Worm (Caenorhabditis elegans) whole organism, L1 larva: ENCODE data around the gene T24C4.3.

ENCODE experiments used
- C16A3.4 ChIP-seq: fragments of 150-350 bp; optimal IDR thresholded peaks from 2 replicates; lab custom pipeline; 2014; ENCODE audit warnings: missing biosample characterization, missing genetic modification characterization
- C34B4.2 ChIP-seq: sonication (generic microtip); optimal IDR thresholded peaks from 2 replicates; lab custom pipeline; 2017; ENCODE audit warnings: mild to moderate bottlenecking, missing genetic modification characterization, missing compliant biosample characterization
- ama-1 ChIP-seq: fragments of 150-350 bp; optimal IDR thresholded peaks from 2 replicates; lab custom pipeline; 2014
- ceh-63 ChIP-seq: fragments of 200-800 bp; sonication (Bioruptor generic); optimal IDR thresholded peaks from 2 replicates; lab custom pipeline; 2018; ENCODE audit warnings: mild to moderate bottlenecking, missing genetic modification characterization, missing compliant biosample characterization
- ceh-8 ChIP-seq: fragments of 200-800 bp; sonication (Bioruptor generic); optimal IDR thresholded peaks from 2 replicates; lab custom pipeline; 2018; ENCODE audit warnings: mild to moderate bottlenecking, missing genetic modification characterization, moderate library complexity, missing compliant biosample characterization
- ceh-88 ChIP-seq: fragments of 200-800 bp; sonication (Bioruptor generic); IDR thresholded peaks from 2 replicates; pipeline ENCODE4 v1.3.6; 2022; ENCODE audit warnings: missing genetic modification characterization, missing compliant biosample characterization
- dpl-1 ChIP-seq, 3 experiments: fragments of 150-350 bp in 2 of 3; sonication (generic microtip) in 1 of 3; optimal IDR thresholded peaks; 2 replicates each; lab custom pipeline; 2014 to 2017; ENCODE audit warnings: missing biosample characterization in 3 of 3, missing genetic modification characterization in 3 of 3, missing genetic modification reagents in 3 of 3
- dsc-1 ChIP-seq: sonication (generic microtip); optimal IDR thresholded peaks from 2 replicates; lab custom pipeline; 2016; ENCODE audit warnings: mild to moderate bottlenecking, missing genetic modification characterization, missing compliant biosample characterization
- efl-1 ChIP-seq, 4 experiments: fragments of 150-350 bp; optimal IDR thresholded peaks in 3 of 4; peaks in 1 of 4; 1 replicate in 1 of 4; 2 replicates in 3 of 4; lab custom pipeline; 2014; ENCODE audit warnings: missing biosample characterization in 2 of 4, missing genetic modification characterization in 2 of 4, missing genetic modification reagents in 2 of 4
- efl-3 ChIP-seq: fragments of 200-800 bp; sonication (Bioruptor generic); optimal IDR thresholded peaks from 2 replicates; lab custom pipeline; 2018; ENCODE audit warnings: mild to moderate bottlenecking, missing genetic modification characterization, missing compliant biosample characterization
- egl-13 ChIP-seq: sonication (generic microtip); optimal IDR thresholded peaks from 2 replicates; lab custom pipeline; 2016; ENCODE audit warnings: missing genotype, missing genetic modification reagents, missing genetic modification characterization, missing compliant biosample characterization
- elt-2 ChIP-seq: sonication (generic microtip); optimal IDR thresholded peaks from 2 replicates; lab custom pipeline; 2016; ENCODE audit warnings: missing genetic modification characterization, mild to moderate bottlenecking, inconsistent platforms, missing compliant biosample characterization, missing genetic modification reagents
- ets-5 ChIP-seq: fragments of 200-800 bp; sonication (Bioruptor generic); IDR thresholded peaks from 2 replicates; pipeline ENCODE4 v1.3.6; 2022; ENCODE audit warnings: missing genetic modification characterization, missing compliant biosample characterization
- fkh-10 ChIP-seq: sonication (generic microtip); optimal IDR thresholded peaks from 2 replicates; lab custom pipeline; 2017; ENCODE audit warnings: missing biosample characterization, missing genetic modification reagents, missing genetic modification characterization
- fkh-8 ChIP-seq: sonication (generic microtip); optimal IDR thresholded peaks from 2 replicates; lab custom pipeline; 2016; ENCODE audit warnings: mild to moderate bottlenecking, missing genetic modification characterization, missing compliant biosample characterization
- fos-1 ChIP-seq: fragments of 150-350 bp; optimal IDR thresholded peaks from 2 replicates; lab custom pipeline; 2014; ENCODE audit warnings: missing biosample characterization, missing genetic modification characterization
- grh-1 ChIP-seq: fragments of 200-800 bp; sonication (Bioruptor generic); IDR thresholded peaks from 2 replicates; pipeline ENCODE4 v1.3.6; 2022; ENCODE audit warnings: missing genetic modification reagents, missing genetic modification characterization, missing compliant biosample characterization
- hlh-17 ChIP-seq: fragments of 200-800 bp; sonication (Bioruptor generic); optimal IDR thresholded peaks from 2 replicates; lab custom pipeline; 2018; ENCODE audit warnings: missing genetic modification characterization, mild to moderate bottlenecking, missing compliant biosample characterization, moderate library complexity, borderline replicate concordance
- irx-1 ChIP-seq: sonication (generic microtip); optimal IDR thresholded peaks from 2 replicates; lab custom pipeline; 2016; ENCODE audit warnings: missing genetic modification characterization, missing compliant biosample characterization
- isw-1 ChIP-seq: fragments of 200-800 bp; sonication (Bioruptor generic); IDR thresholded peaks from 2 replicates; pipeline ENCODE4 v1.3.6; 2022; ENCODE audit warnings: missing genetic modification characterization, missing compliant biosample characterization
- jun-1 ChIP-seq: fragments of 150-350 bp; optimal IDR thresholded peaks from 2 replicates; lab custom pipeline; 2014; ENCODE audit warnings: missing biosample characterization, missing genetic modification reagents, missing genetic modification characterization
- lin-13 ChIP-seq: fragments of 150-350 bp; optimal IDR thresholded peaks from 2 replicates; lab custom pipeline; 2014; ENCODE audit warnings: missing biosample characterization, missing genetic modification reagents, missing genetic modification characterization
- lin-14 ChIP-seq: fragments of 200-800 bp; sonication (Bioruptor generic); optimal IDR thresholded peaks from 2 replicates; lab custom pipeline; 2018; ENCODE audit warnings: mild to moderate bottlenecking, missing genetic modification characterization, moderate library complexity, missing compliant biosample characterization
- lin-35 ChIP-seq, 2 experiments: fragments of 150-350 bp; optimal IDR thresholded peaks; 2 replicates each; lab custom pipeline; 2014; ENCODE audit warnings: missing biosample characterization in 2 of 2, missing genetic modification characterization in 2 of 2, missing genetic modification reagents in 2 of 2
- lsy-2 ChIP-seq, 2 experiments: fragments of 150-350 bp; optimal IDR thresholded peaks; 2 replicates each; lab custom pipeline; 2014; ENCODE audit warnings: missing biosample characterization in 2 of 2, missing genetic modification characterization in 2 of 2
- mab-9 ChIP-seq: fragments of 200-800 bp; sonication (Bioruptor generic); IDR thresholded peaks from 2 replicates; pipeline ENCODE4 v1.3.6; 2022; ENCODE audit warnings: missing genetic modification reagents, missing genetic modification characterization, missing compliant biosample characterization
- mef-2 ChIP-seq: fragments of 150-350 bp; optimal IDR thresholded peaks from 2 replicates; lab custom pipeline; 2014; ENCODE audit warnings: missing biosample characterization, missing genetic modification characterization
- mep-1 ChIP-seq: fragments of 150-350 bp; optimal IDR thresholded peaks from 2 replicates; lab custom pipeline; 2014; ENCODE audit warnings: missing biosample characterization, missing genetic modification characterization
- nhr-11 ChIP-seq: fragments of 150-350 bp; optimal IDR thresholded peaks from 2 replicates; lab custom pipeline; 2014; ENCODE audit warnings: missing biosample characterization, missing genetic modification characterization
- nhr-19 ChIP-seq: fragments of 200-800 bp; sonication (Bioruptor generic); conservative IDR thresholded peaks from 2 replicates; pipeline ENCODE4 v1.3.6; 2022; ENCODE audit warnings: missing genetic modification characterization, missing compliant biosample characterization
- nhr-20 ChIP-seq: sonication (generic microtip); optimal IDR thresholded peaks from 2 replicates; lab custom pipeline; 2016; ENCODE audit warnings: mild to moderate bottlenecking, missing genetic modification characterization, missing compliant biosample characterization
- nhr-28 ChIP-seq: fragments of 150-350 bp; optimal IDR thresholded peaks from 2 replicates; lab custom pipeline; 2014; ENCODE audit warnings: missing biosample characterization, missing genetic modification characterization
- nhr-47 ChIP-seq: sonication (generic microtip); optimal IDR thresholded peaks from 2 replicates; lab custom pipeline; 2016; ENCODE audit warnings: mild to moderate bottlenecking, missing genetic modification characterization, moderate library complexity, missing compliant biosample characterization
- nhr-71 ChIP-seq: sonication (generic microtip); optimal IDR thresholded peaks from 2 replicates; lab custom pipeline; 2016; ENCODE audit warnings: mild to moderate bottlenecking, missing genetic modification characterization, moderate library complexity, missing compliant biosample characterization
- nhr-77 ChIP-seq: fragments of 150-350 bp; optimal IDR thresholded peaks from 2 replicates; lab custom pipeline; 2014; ENCODE audit warnings: missing biosample characterization, missing genetic modification characterization
- nhr-85 ChIP-seq: sonication (generic microtip); peaks from one replicate; lab custom pipeline; 2016; ENCODE audit warnings: missing genetic modification characterization, inconsistent platforms, missing compliant biosample characterization
- nhr-90 ChIP-seq: sonication (generic microtip); optimal IDR thresholded peaks from 2 replicates; lab custom pipeline; 2016; ENCODE audit warnings: mild to moderate bottlenecking, missing genetic modification characterization, missing compliant biosample characterization; ENCODE audit not compliant: poor library complexity
- rnt-1 ChIP-seq: sonication (generic microtip); optimal IDR thresholded peaks from 2 replicates; lab custom pipeline; 2016; ENCODE audit warnings: mild to moderate bottlenecking, missing genetic modification characterization, moderate library complexity, missing compliant biosample characterization
- skn-1 ChIP-seq: fragments of 150-350 bp; optimal IDR thresholded peaks from 2 replicates; lab custom pipeline; 2014; ENCODE audit warnings: missing biosample characterization, missing genetic modification characterization
- snpc-4 ChIP-seq: fragments of 150-350 bp; optimal IDR thresholded peaks from 2 replicates; lab custom pipeline; 2014; ENCODE audit warnings: missing biosample characterization, missing genetic modification characterization
- snu-23 ChIP-seq: sonication (generic microtip); optimal IDR thresholded peaks from 2 replicates; lab custom pipeline; 2016; ENCODE audit warnings: missing genetic modification characterization, missing compliant biosample characterization
- sptf-1 ChIP-seq: fragments of 150-350 bp; optimal IDR thresholded peaks from 2 replicates; lab custom pipeline; 2014; ENCODE audit warnings: missing biosample characterization, missing genetic modification characterization
- sup-37 ChIP-seq: fragments of 200-800 bp; sonication (Bioruptor generic); optimal IDR thresholded peaks from 2 replicates; lab custom pipeline; 2018; ENCODE audit warnings: mild to moderate bottlenecking, missing genetic modification characterization, missing compliant biosample characterization
- swsn-7 ChIP-seq: sonication (generic microtip); optimal IDR thresholded peaks from 2 replicates; lab custom pipeline; 2016; ENCODE audit warnings: missing genetic modification characterization, missing compliant biosample characterization
- tlp-1 ChIP-seq: fragments of 150-350 bp; optimal IDR thresholded peaks from 2 replicates; lab custom pipeline; 2014; ENCODE audit warnings: missing biosample characterization, missing genetic modification characterization
- unc-30 ChIP-seq: sonication (generic microtip); optimal IDR thresholded peaks from 2 replicates; lab custom pipeline; 2017; ENCODE audit warnings: missing biosample characterization, missing genetic modification characterization
- unc-62 ChIP-seq: fragments of 150-350 bp; optimal IDR thresholded peaks from 2 replicates; lab custom pipeline; 2014; ENCODE audit warnings: missing biosample characterization, missing genetic modification reagents, missing genetic modification characterization
- unc-86 ChIP-seq: sonication (generic microtip); optimal IDR thresholded peaks from 2 replicates; lab custom pipeline; 2016; ENCODE audit warnings: missing genetic modification characterization, missing compliant biosample characterization
- xbp-1 ChIP-seq: sonication (generic microtip); optimal IDR thresholded peaks from 2 replicates; lab custom pipeline; 2016; ENCODE audit warnings: missing genetic modification characterization, missing compliant biosample characterization
- zag-1 ChIP-seq: fragments of 150-350 bp; optimal IDR thresholded peaks from 2 replicates; lab custom pipeline; 2014; ENCODE audit warnings: missing biosample characterization, missing genetic modification characterization
- ztf-11 ChIP-seq, 2 experiments: sonication (generic microtip); optimal IDR thresholded peaks; 2 replicates each; lab custom pipeline; 2016 to 2017; ENCODE audit warnings: missing genetic modification characterization in 2 of 2, missing biosample characterization in 1 of 2, missing compliant biosample characterization in 1 of 2
- ztf-4 ChIP-seq: fragments of 150-350 bp; optimal IDR thresholded peaks from 2 replicates; lab custom pipeline; 2014; ENCODE audit warnings: missing biosample characterization, missing genetic modification characterization

The T24C4.3 gene

ce11 chrIII:835713-836278, 36.5 kb downstream of the T24C4.3 start:
- TF ChIP-seq ztf-11 (tag; optimal IDR thresholded peaks at IDR 0.05; lab: Kevin White, UChicago) (peak in 1 of 2 experiments; percentile 63), tlp-1 (tag; lab: Kevin White, UChicago) (no peak), efl-1 (optimal IDR thresholded peaks at IDR 0.05; lab: Kevin White, UChicago) (peak; percentile 34 to 45), efl-1 (GFP tag; optimal IDR thresholded peaks at IDR 0.05 in 1 of 2; lab: Kevin White, UChicago) (no peak), nhr-20 (peak; percentile 31), sup-37 (GFP tag; lab: Kevin White, UChicago) (peak; percentile 74), C34B4.2 (tag; lab: Kevin White, UChicago) (peak; percentile 55), lin-14 (GFP tag; lab: Kevin White, UChicago) (peak; percentile 11), nhr-90 (tag; lab: Kevin White, UChicago) (peak; percentile 69), fos-1 (tag; lab: Kevin White, UChicago) (peak; percentile 4), unc-86 (peak; percentile 47), swsn-7 (peak; percentile 7), elt-2 (peak; percentile 29), lsy-2 (tag; optimal IDR thresholded peaks at IDR 0.05; lab: Kevin White, UChicago) (peak; percentile 40 to 64), grh-1 (peak; percentile 66), hlh-17 (peak; percentile 84), ceh-88 (GFP tag; lab: Robert Waterston, UW) (peak; percentile 73), egl-13 (tag; lab: Kevin White, UChicago) (peak; percentile 14), rnt-1 (tag; lab: Kevin White, UChicago) (peak; percentile 38), C16A3.4 (tag; lab: Kevin White, UChicago) (peak; percentile 23), mab-9 (GFP tag; lab: Robert Waterston, UW) (no peak), lin-35 (GFP tag; optimal IDR thresholded peaks at IDR 0.05; lab: Kevin White, UChicago) (peak in 1 of 2 experiments; percentile 19), dsc-1 (tag; lab: Kevin White, UChicago) (peak; percentile 32), unc-30 (no peak), ztf-4 (tag; lab: Kevin White, UChicago) (peak; percentile 81), mep-1 (tag; lab: Kevin White, UChicago) (no peak), snu-23 (peak; percentile 15), nhr-19 (GFP tag; lab: Robert Waterston, UW) (peak; percentile 42; the same call in 1 of the 2 replicates), efl-3 (GFP tag; lab: Kevin White, UChicago) (no peak), nhr-11 (tag; lab: Kevin White, UChicago) (peak; percentile 22), jun-1 (tag; lab: Kevin White, UChicago) (peak; percentile 68), nhr-77 (tag; lab: Kevin White, UChicago) (peak; percentile 51), nhr-47 (tag; lab: Kevin White, UChicago) (peak; percentile 68), fkh-10 (peak; percentile 60), ceh-63 (GFP tag; lab: Kevin White, UChicago) (no peak), sptf-1 (no peak), lin-13 (GFP tag; lab: Kevin White, UChicago) (no peak), isw-1 (peak; percentile 36; the same call in 1 of the 2 replicates), nhr-71 (peak; percentile 75), zag-1 (tag; lab: Kevin White, UChicago) (no peak), nhr-85 (tag; lab: Kevin White, UChicago) (peak; percentile 75), unc-62 (GFP tag; lab: Kevin White, UChicago) (no peak), skn-1 (tag; lab: Kevin White, UChicago) (peak; percentile 30), snpc-4 (tag; lab: Kevin White, UChicago) (no peak), ceh-8 (GFP tag; lab: Kevin White, UChicago) (peak; percentile 26), fkh-8 (tag; lab: Kevin White, UChicago) (peak; percentile 24), mef-2 (tag; lab: Kevin White, UChicago) (no peak), ets-5 (GFP tag; lab: Robert Waterston, UW) (peak; percentile 94; the same call in 1 of the 2 replicates), nhr-28 (peak; percentile 7), dpl-1 (GFP tag; optimal IDR thresholded peaks at IDR 0.05; lab: Kevin White, UChicago) (no peak), xbp-1 (peak; percentile 18), irx-1 (tag; lab: Kevin White, UChicago) (no peak), ama-1 (lab: Kevin White, UChicago) (peak; percentile 97)
